Fruit fly (Drosophila melanogaster): Measurements from ENCODE around the gene t-cup.

Gene t-cup

DNA sequence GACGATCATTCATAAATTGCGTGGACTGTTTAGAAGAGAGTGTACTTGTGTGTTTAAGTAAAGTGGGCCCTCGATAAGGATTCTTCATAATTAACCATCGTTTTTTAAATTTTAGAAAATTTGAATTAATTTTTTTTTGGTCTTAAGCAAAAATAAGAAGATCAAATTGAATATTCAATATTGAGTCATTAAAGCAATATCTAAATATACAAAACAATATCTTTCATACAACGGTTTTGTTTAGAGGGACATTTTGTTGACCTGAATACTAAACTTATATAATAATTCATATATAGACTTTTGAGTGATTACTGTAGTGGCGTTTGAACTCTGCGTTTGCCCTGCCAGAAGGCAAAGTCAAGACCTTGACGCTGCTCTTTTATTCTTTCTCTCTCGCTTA is 44.9 kb upstream of the t-cup start (continued):
- TF ChIP-seq CG10431 (GFP tag; optimal IDR thresholded peaks at IDR 0.05) (no peak), wor (GFP tag; IDR thresholded peaks at IDR 0.05) (no peak), CG2678 (tag; optimal IDR thresholded peaks at IDR 0.05) (peak; percentile 85), bbx (GFP tag; IDR thresholded peaks at IDR 0.05; ENCODE audit: partially characterized antibody) (no peak), btn (GFP tag; optimal IDR thresholded peaks at IDR 0.05) (no peak), Xbp1 (GFP tag; optimal IDR thresholded peaks at IDR 0.05) (no peak), Hr51 (GFP tag; optimal IDR thresholded peaks at IDR 0.05) (peak in 1 of 2 experiments; percentile 5), B-H2 (GFP tag; optimal IDR thresholded peaks at IDR 0.05) (no peak), lov (optimal IDR thresholded peaks at IDR 0.05) (no peak), lov (GFP tag; IDR thresholded peaks at IDR 0.05) (no peak), vfl (GFP tag; optimal IDR thresholded peaks at IDR 0.05) (peak; percentile 20), CG7357 (GFP tag; IDR thresholded peaks at IDR 0.05) (0 out of 3 replicates have a peak, but pooled peaks have one; percentile 13), corto (GFP tag; optimal IDR thresholded peaks at IDR 0.05) (no peak), ase (GFP tag; IDR thresholded peaks at IDR 0.05) (no peak), CG6813 (GFP tag; optimal IDR thresholded peaks at IDR 0.05) (no peak), fd64A (GFP tag; optimal IDR thresholded peaks at IDR 0.05) (no peak), Hr39 (optimal IDR thresholded peaks at IDR 0.05) (no peak), ftz-f1 (GFP tag; optimal IDR thresholded peaks at IDR 0.05) (no peak), CG8281 (tag; optimal IDR thresholded peaks at IDR 0.05) (no peak), Stat92E (GFP tag; optimal IDR thresholded peaks at IDR 0.05) (no peak), CG16779 (GFP tag; IDR thresholded peaks at IDR 0.05) (no peak), Dip2 (GFP tag; IDR thresholded peaks at IDR 0.05) (no peak), CG4730 (GFP tag; IDR thresholded peaks at IDR 0.05) (no peak), Hsf (GFP tag; optimal IDR thresholded peaks at IDR 0.05) (peak; percentile 7), rib (GFP tag; IDR thresholded peaks at IDR 0.05) (no peak), B-H1 (GFP tag; IDR thresholded peaks at IDR 0.05) (no peak), bab2 (GFP tag; optimal IDR thresholded peaks at IDR 0.05) (no peak), CG2875 (GFP tag; optimal IDR thresholded peaks at IDR 0.05) (no peak), zen2 (GFP tag; IDR thresholded peaks at IDR 0.05; ENCODE audit: partially characterized antibody) (no peak), ab (GFP tag; optimal IDR thresholded peaks at IDR 0.05) (no peak), CG14860 (GFP tag; IDR thresholded peaks at IDR 0.05; ENCODE audit: partially characterized antibody) (no peak), CG13424 (tag; optimal IDR thresholded peaks at IDR 0.05) (peak; percentile 3), CG2116 (GFP tag; optimal IDR thresholded peaks at IDR 0.05) (no peak), Drgx (GFP tag; IDR thresholded peaks at IDR 0.05) (no peak), Atf6 (GFP tag; IDR thresholded peaks at IDR 0.05) (peak; percentile 80), wdn (GFP tag; IDR thresholded peaks at IDR 0.05) (peak; percentile 74), wek (GFP tag; optimal IDR thresholded peaks at IDR 0.05) (no peak), CG14710 (tag; optimal IDR thresholded peaks at IDR 0.05) (no peak), da (GFP tag; optimal IDR thresholded peaks at IDR 0.05) (no peak), CG6689 (GFP tag; IDR thresholded peaks at IDR 0.05) (no peak), Awh (GFP tag; IDR thresholded peaks at IDR 0.05) (no peak), CG10543 (GFP tag; optimal IDR thresholded peaks at IDR 0.05) (no peak), ATbp (GFP tag; optimal IDR thresholded peaks at IDR 0.05) (no peak), ac (GFP tag; optimal IDR thresholded peaks at IDR 0.05) (no peak), CG6765 (GFP tag; optimal IDR thresholded peaks at IDR 0.05) (peak; percentile 29), E2f2 (GFP tag; IDR thresholded peaks at IDR 0.05) (no peak), Dip3 (GFP tag; optimal IDR thresholded peaks at IDR 0.05) (peak; percentile 33), sd (tag; optimal IDR thresholded peaks at IDR 0.05) (peak; percentile 42), CG5245 (GFP tag; optimal IDR thresholded peaks at IDR 0.05) (no peak), NFAT (GFP tag; IDR thresholded peaks at IDR 0.05) (0 out of 2 replicates have a peak, but pooled peaks have one; percentile 29), CG3163 (GFP tag; optimal IDR thresholded peaks at IDR 0.05) (no peak), Rfx (GFP tag; IDR thresholded peaks at IDR 0.05) (peak; percentile 82)
